Fruit fly (Drosophila melanogaster) whole organism: Measurements from ENCODE around the gene Roc1a.

Source experiments
- pan ChIP-seq: fragments of >200 bp; optimal IDR thresholded peaks from 2 replicates; lab custom pipeline; 2017
- psq ChIP-seq: fragments of >200 bp; optimal IDR thresholded peaks from 2 replicates; lab custom pipeline; 2017
- usp ChIP-seq: fragments of >200 bp; optimal IDR thresholded peaks from 2 replicates; lab custom pipeline; 2017; ENCODE audit warnings: missing biosample characterization, missing genetic modification characterization, mixed read lengths

dm6 chrX:623357-623756, 23.7 kb upstream of the Roc1a start, which contains the start of gene CG13369:
- TF ChIP-seq psq (lab: Kevin White, UChicago): no peak
- TF ChIP-seq usp: no peak
- TF ChIP-seq pan (lab: Kevin White, UChicago): no peak
